In the genomic region with DNA sequence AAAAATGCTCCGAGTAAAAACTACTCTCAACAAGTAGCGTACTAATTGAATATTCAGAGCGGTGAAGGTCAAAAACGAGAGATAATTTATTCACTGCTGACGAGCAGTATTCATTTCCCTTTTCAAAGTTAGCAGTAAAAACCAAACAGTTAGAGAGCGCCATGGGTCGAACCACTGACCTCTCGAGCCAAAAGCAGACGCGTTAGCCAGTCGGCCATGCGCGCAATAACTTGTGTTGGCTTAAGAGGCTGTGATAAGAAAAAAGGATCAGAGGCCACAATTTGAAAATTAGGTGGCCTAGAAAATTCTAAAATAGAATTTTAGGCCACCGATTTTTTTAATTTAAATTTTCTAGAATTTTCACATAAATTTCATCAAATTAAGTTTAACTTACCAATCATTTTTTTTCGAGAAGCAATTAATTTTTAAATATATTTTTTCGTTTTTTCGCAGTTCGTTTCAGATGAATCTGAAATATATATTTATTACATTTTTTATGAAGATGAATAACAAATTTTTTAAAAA, we compare ENCODE assay signal across 3 worm cellular contexts.
TF ChIP-seq lines count a peak whose summit lies in the region.

A gene (minus strand): TSS at position 475 of the 525 bp plus-strand sequence.

TF ChIP-seq in whole organism, L4 larva, 104 proteins besides CTCF, POLR2A, EP300 and RAD21 (continued from another document and continues in another):
- TF ChIP-seq unc-39 (tag; optimal IDR thresholded peaks at IDR 0.05; lab: Kevin White, UChicago) (no peak), daf-16 (GFP tag; optimal IDR thresholded peaks at IDR 0.05; lab: Kevin White, UChicago) (peak in 1 of 2 experiments; percentile 48), daf-16 (tag; optimal IDR thresholded peaks at IDR 0.05; lab: Kevin White, UChicago) (peak; percentile 44), lim-7 (GFP tag; IDR thresholded peaks at IDR 0.05; lab: Robert Waterston, UW) (peak; percentile 84), mep-1 (tag; optimal IDR thresholded peaks at IDR 0.05; lab: Kevin White, UChicago) (no peak), mdl-1 (tag; optimal IDR thresholded peaks at IDR 0.05; lab: Kevin White, UChicago) (no peak), ama-1 (optimal IDR thresholded peaks at IDR 0.05; lab: Kevin White, UChicago) (no peak), Y48G9A.11 (GFP tag; IDR thresholded peaks at IDR 0.05; lab: Robert Waterston, UW) (peak; percentile 83), php-3 (GFP tag; IDR thresholded peaks at IDR 0.05; lab: Robert Waterston, UW) (no peak), mxl-3 (GFP tag; optimal IDR thresholded peaks at IDR 0.05; lab: Kevin White, UChicago) (no peak), nhr-41 (GFP tag; IDR thresholded peaks at IDR 0.05; lab: Robert Waterston, UW) (peak; percentile 66; the same call in 1 of the 2 replicates), tag-97 (GFP tag; IDR thresholded peaks at IDR 0.05; lab: Robert Waterston, UW) (no peak), nhr-111 (GFP tag; optimal IDR thresholded peaks at IDR 0.05; lab: Kevin White, UChicago) (peak; percentile 29), pqm-1 (tag; optimal IDR thresholded peaks at IDR 0.05; lab: Kevin White, UChicago) (no peak), ceh-62 (tag; optimal IDR thresholded peaks at IDR 0.05; lab: Kevin White, UChicago) (no peak), lin-15B (tag; optimal IDR thresholded peaks at IDR 0.05; lab: Kevin White, UChicago) (no peak), snpc-1.2 (GFP tag; IDR thresholded peaks at IDR 0.05; lab: Robert Waterston, UW) (peak; percentile 63), F37D6.2 (tag; optimal IDR thresholded peaks at IDR 0.05; lab: Kevin White, UChicago) (no peak), dpl-1 (GFP tag; optimal IDR thresholded peaks at IDR 0.05; lab: Kevin White, UChicago) (no peak), hif-1 (tag; optimal IDR thresholded peaks at IDR 0.05; lab: Kevin White, UChicago) (peak in 1 of 2 experiments; percentile 6), jun-1 (tag; optimal IDR thresholded peaks at IDR 0.05; lab: Kevin White, UChicago) (no peak), T26A8.4 (GFP tag; IDR thresholded peaks at IDR 0.05; lab: Robert Waterston, UW) (0 out of 2 replicates have a peak, but pooled peaks have one; percentile 17), aha-1 (tag; lab: Kevin White, UChicago) (peak; percentile 42), dmd-6 (GFP tag; IDR thresholded peaks at IDR 0.05; lab: Robert Waterston, UW) (peak; percentile 41), ces-1 (GFP tag; optimal IDR thresholded peaks at IDR 0.05; lab: Kevin White, UChicago) (no peak), ztf-7 (tag; optimal IDR thresholded peaks at IDR 0.05; lab: Kevin White, UChicago) (no peak), aly-2 (tag; optimal IDR thresholded peaks at IDR 0.05; lab: Kevin White, UChicago) (no peak), dmd-9 (GFP tag; IDR thresholded peaks at IDR 0.05; lab: Robert Waterston, UW) (peak; percentile 23; the same call in 1 of the 2 replicates), saeg-2 (GFP tag; IDR thresholded peaks at IDR 0.05; lab: Robert Waterston, UW) (no peak), tra-1 (GFP tag; IDR thresholded peaks at IDR 0.05; lab: Robert Waterston, UW) (peak; percentile 79; the same call in 1 of the 2 replicates), dve-1 (tag; optimal IDR thresholded peaks at IDR 0.05; lab: Kevin White, UChicago; ENCODE audit: insufficient read depth) (no peak), lir-3 (tag; optimal IDR thresholded peaks at IDR 0.05; lab: Kevin White, UChicago) (peak; percentile 68), nhr-237 (tag; optimal IDR thresholded peaks at IDR 0.05; lab: Kevin White, UChicago) (no peak), madf-9 (GFP tag; conservative IDR thresholded peaks at IDR 0.05; lab: Robert Waterston, UW) (peak; percentile 43; the same call in 1 of the 2 replicates), T20F7.1 (GFP tag; optimal IDR thresholded peaks at IDR 0.05; lab: Kevin White, UChicago) (peak; percentile 9), arid-1 (GFP tag; conservative IDR thresholded peaks at IDR 0.05; lab: Robert Waterston, UW) (peak; percentile 58; the same call in 1 of the 2 replicates), pha-4 (GFP tag; IDR thresholded peaks at IDR 0.05; lab: Robert Waterston, UW) (peak; percentile 81), pha-4 (tag; optimal IDR thresholded peaks at IDR 0.05; lab: Kevin White, UChicago) (no peak), hmg-1.1 (GFP tag; IDR thresholded peaks at IDR 0.05; lab: Robert Waterston, UW) (0 out of 2 replicates have a peak, but pooled peaks have one; percentile 23), daf-12 (tag; optimal IDR thresholded peaks at IDR 0.05; lab: Kevin White, UChicago) (no peak), hlh-30 (tag; optimal IDR thresholded peaks at IDR 0.05; lab: Kevin White, UChicago; ENCODE audit: insufficient read depth) (no peak)

TF ChIP-seq in whole organism, late embryonic, 69 proteins besides CTCF, POLR2A, EP300 and RAD21 (continued from another document):
- TF ChIP-seq mec-3 (tag; optimal IDR thresholded peaks at IDR 0.05; lab: Kevin White, UChicago; ENCODE audit: borderline replicate concordance) (no peak), ttx-3 (tag; optimal IDR thresholded peaks at IDR 0.05; lab: Kevin White, UChicago) (no peak), nhr-232 (tag; optimal IDR thresholded peaks at IDR 0.05; lab: Kevin White, UChicago) (no peak), Y22D7AL.16 (tag; optimal IDR thresholded peaks at IDR 0.05; lab: Kevin White, UChicago) (peak; percentile 5), ceh-9 (tag; optimal IDR thresholded peaks at IDR 0.05; lab: Kevin White, UChicago) (no peak), ceh-24 (tag; optimal IDR thresholded peaks at IDR 0.05; lab: Kevin White, UChicago) (no peak), C38D4.7 (GFP tag; optimal IDR thresholded peaks at IDR 0.05; lab: Kevin White, UChicago) (no peak), pat-9 (tag; optimal IDR thresholded peaks at IDR 0.05; lab: Kevin White, UChicago) (peak; percentile 10), ceh-34 (tag; optimal IDR thresholded peaks at IDR 0.05; lab: Kevin White, UChicago) (no peak), fkh-6 (tag; optimal IDR thresholded peaks at IDR 0.05; lab: Kevin White, UChicago) (no peak), pax-1 (tag; optimal IDR thresholded peaks at IDR 0.05; lab: Kevin White, UChicago) (no peak), odd-2 (tag; optimal IDR thresholded peaks at IDR 0.05; lab: Kevin White, UChicago) (no peak), ahr-1 (tag; optimal IDR thresholded peaks at IDR 0.05; lab: Kevin White, UChicago) (no peak), hlh-30 (tag; optimal IDR thresholded peaks at IDR 0.05; lab: Kevin White, UChicago; ENCODE audit: insufficient read depth) (no peak), pag-3 (tag; optimal IDR thresholded peaks at IDR 0.05; lab: Kevin White, UChicago; ENCODE audit: borderline replicate concordance) (no peak), pqm-1 (tag; optimal IDR thresholded peaks at IDR 0.05; lab: Kevin White, UChicago) (no peak), syd-9 (tag; optimal IDR thresholded peaks at IDR 0.05; lab: Kevin White, UChicago) (no peak), zip-5 (tag; optimal IDR thresholded peaks at IDR 0.05; lab: Kevin White, UChicago) (no peak), C08G9.2 (tag; optimal IDR thresholded peaks at IDR 0.05; lab: Kevin White, UChicago) (peak; percentile 23), K09A11.1 (tag; optimal IDR thresholded peaks at IDR 0.05; lab: Kevin White, UChicago; ENCODE audit: insufficient read depth) (no peak), ama-1 (optimal IDR thresholded peaks at IDR 0.05; lab: Kevin White, UChicago) (no peak), sdc-2 (tag; optimal IDR thresholded peaks at IDR 0.05; lab: Kevin White, UChicago) (no peak), ceh-30 (tag; optimal IDR thresholded peaks at IDR 0.05; lab: Kevin White, UChicago) (no peak), pros-1 (tag; optimal IDR thresholded peaks at IDR 0.05; lab: Kevin White, UChicago) (no peak), ceh-14 (tag; optimal IDR thresholded peaks at IDR 0.05; lab: Kevin White, UChicago) (no peak), sox-4 (tag; optimal IDR thresholded peaks at IDR 0.05; lab: Kevin White, UChicago) (no peak), pha-4 (tag; optimal IDR thresholded peaks at IDR 0.05; lab: Kevin White, UChicago) (no peak), fax-1 (tag; optimal IDR thresholded peaks at IDR 0.05; lab: Kevin White, UChicago) (no peak), T23F11.4 (GFP tag; optimal IDR thresholded peaks at IDR 0.05; lab: Kevin White, UChicago) (no peak), tbx-2 (tag; optimal IDR thresholded peaks at IDR 0.05; lab: Kevin White, UChicago) (peak; percentile 16), madf-2 (tag; optimal IDR thresholded peaks at IDR 0.05; lab: Kevin White, UChicago) (no peak), dmd-4 (tag; optimal IDR thresholded peaks at IDR 0.05; lab: Kevin White, UChicago; ENCODE audit: borderline replicate concordance) (no peak), hlh-6 (tag; optimal IDR thresholded peaks at IDR 0.05; lab: Kevin White, UChicago) (no peak), F13H6.1 (tag; optimal IDR thresholded peaks at IDR 0.05; lab: Kevin White, UChicago) (no peak), unc-3 (GFP tag; conservative IDR thresholded peaks at IDR 0.05; lab: Robert Waterston, UW) (no peak), unc-3 (tag; optimal IDR thresholded peaks at IDR 0.05; lab: Kevin White, UChicago) (no peak)

TF ChIP-seq in whole organism, young adult, 124 proteins besides CTCF, POLR2A, EP300 and RAD21 (continued from another document and continues in another):
- TF ChIP-seq lir-1 (GFP tag; conservative IDR thresholded peaks at IDR 0.05; lab: Robert Waterston, UW) (peak; percentile 16; the same call in 1 of the 2 replicates), sdz-38 (tag; optimal IDR thresholded peaks at IDR 0.05; lab: Kevin White, UChicago) (no peak), nfyb-1 (GFP tag; IDR thresholded peaks at IDR 0.05; lab: Robert Waterston, UW) (peak; percentile 19; the same call in 1 of the 2 replicates), C06A6.2 (GFP tag; conservative IDR thresholded peaks at IDR 0.05; lab: Robert Waterston, UW) (no peak), Y79H2A.3 (GFP tag; conservative IDR thresholded peaks at IDR 0.05; lab: Robert Waterston, UW) (no peak), lin-40 (tag; optimal IDR thresholded peaks at IDR 0.05; lab: Kevin White, UChicago) (no peak), ceh-58 (GFP tag; IDR thresholded peaks at IDR 0.05; lab: Robert Waterston, UW) (0 out of 2 replicates have a peak, but pooled peaks have one; percentile 64), xnd-1 (tag; optimal IDR thresholded peaks at IDR 0.05; lab: Kevin White, UChicago) (no peak), lin-35 (GFP tag; optimal IDR thresholded peaks at IDR 0.05; lab: Kevin White, UChicago) (peak in 1 of 3 experiments; percentile 29), attf-3 (GFP tag; conservative IDR thresholded peaks at IDR 0.05; lab: Robert Waterston, UW) (0 out of 2 replicates have a peak, but pooled peaks have one; percentile 27), snpc-3.4 (tag; optimal IDR thresholded peaks at IDR 0.05; lab: Kevin White, UChicago) (peak; percentile 68), F52B5.7 (tag; optimal IDR thresholded peaks at IDR 0.05; lab: Kevin White, UChicago) (peak; percentile 61), die-1 (tag; optimal IDR thresholded peaks at IDR 0.05; lab: Kevin White, UChicago) (peak; percentile 85), lsy-27 (tag; optimal IDR thresholded peaks at IDR 0.05; lab: Kevin White, UChicago; ENCODE audit: borderline replicate concordance, insufficient read depth) (no peak), lin-54 (GFP tag; optimal IDR thresholded peaks at IDR 0.05; lab: Kevin White, UChicago) (peak; percentile 51), sea-2 (GFP tag; IDR thresholded peaks at IDR 0.05; lab: Robert Waterston, UW) (no peak), B0336.3 (GFP tag; IDR thresholded peaks at IDR 0.05; lab: Robert Waterston, UW) (0 out of 2 replicates have a peak, but pooled peaks have one; percentile 17), ztf-25 (GFP tag; IDR thresholded peaks at IDR 0.05; lab: Robert Waterston, UW) (peak; percentile 77; the same call in 1 of the 2 replicates), madf-8 (GFP tag; conservative IDR thresholded peaks at IDR 0.05; lab: Robert Waterston, UW) (no peak), ceh-40 (GFP tag; IDR thresholded peaks at IDR 0.05; lab: Robert Waterston, UW) (peak; percentile 39; the same call in 1 of the 2 replicates), let-607 (tag; optimal IDR thresholded peaks at IDR 0.05; lab: Kevin White, UChicago) (peak in 1 of 2 experiments; percentile 1), D2030.7 (GFP tag; IDR thresholded peaks at IDR 0.05; lab: Robert Waterston, UW) (peak; percentile 76), snpc-4 (GFP tag; optimal IDR thresholded peaks at IDR 0.05; lab: Kevin White, UChicago) (peak; percentile 50), snpc-4 (tag; optimal IDR thresholded peaks at IDR 0.05; lab: Kevin White, UChicago) (peak in 1 of 4 experiments; percentile 13), egl-44 (GFP tag; IDR thresholded peaks at IDR 0.05; lab: Robert Waterston, UW) (peak; percentile 67; the same call in 1 of the 2 replicates), repo-1 (tag; optimal IDR thresholded peaks at IDR 0.05; lab: Kevin White, UChicago) (no peak), athp-1 (tag; optimal IDR thresholded peaks at IDR 0.05; lab: Kevin White, UChicago) (peak; percentile 83), lin-26 (GFP tag; IDR thresholded peaks at IDR 0.05; lab: Robert Waterston, UW) (peak; percentile 85), tlf-1 (GFP tag; optimal IDR thresholded peaks at IDR 0.05; lab: Kevin White, UChicago) (no peak), tbx-9 (tag; optimal IDR thresholded peaks at IDR 0.05; lab: Kevin White, UChicago; ENCODE audit: borderline replicate concordance) (no peak), mel-28 (tag; optimal IDR thresholded peaks at IDR 0.05; lab: Kevin White, UChicago; ENCODE audit: borderline replicate concordance) (no peak), nhr-179 (tag; optimal IDR thresholded peaks at IDR 0.05; lab: Kevin White, UChicago) (no peak), hlh-12 (tag; optimal IDR thresholded peaks at IDR 0.05; lab: Kevin White, UChicago) (peak; percentile 63), dpl-1 (GFP tag; optimal IDR thresholded peaks at IDR 0.05; lab: Kevin White, UChicago) (no peak), attf-6 (GFP tag; IDR thresholded peaks at IDR 0.05; lab: Robert Waterston, UW) (no peak), B0035.1 (tag; optimal IDR thresholded peaks at IDR 0.05; lab: Kevin White, UChicago) (peak; percentile 24), mcd-1 (GFP tag; IDR thresholded peaks at IDR 0.05; lab: Robert Waterston, UW) (peak; percentile 42; the same call in 1 of the 2 replicates), akir-1 (GFP tag; optimal IDR thresholded peaks at IDR 0.05; lab: Kevin White, UChicago) (no peak), zim-3 (tag; optimal IDR thresholded peaks at IDR 0.05; lab: Kevin White, UChicago) (peak; percentile 13), rcor-1 (GFP tag; IDR thresholded peaks at IDR 0.05; lab: Robert Waterston, UW) (no peak), nfya-2 (GFP tag; IDR thresholded peaks at IDR 0.05; lab: Robert Waterston, UW) (no peak), nhr-80 (tag; optimal IDR thresholded peaks at IDR 0.05; lab: Kevin White, UChicago) (no peak), Y53F4B.3 (GFP tag; IDR thresholded peaks at IDR 0.05; lab: Robert Waterston, UW) (no peak), K11D2.4 (GFP tag; IDR thresholded peaks at IDR 0.05; lab: Robert Waterston, UW) (no peak), ceh-100 (GFP tag; IDR thresholded peaks at IDR 0.05; lab: Robert Waterston, UW) (no peak), ama-1 (optimal IDR thresholded peaks at IDR 0.05; lab: Kevin White, UChicago) (no peak), ama-1 (GFP tag; optimal IDR thresholded peaks at IDR 0.05; lab: Kevin White, UChicago) (peak; percentile 41 to 72), ztf-6 (GFP tag; IDR thresholded peaks at IDR 0.05; lab: Robert Waterston, UW) (no peak), cebp-2 (GFP tag; IDR thresholded peaks at IDR 0.05; lab: Robert Waterston, UW) (no peak), Y53G8AR.9 (GFP tag; conservative IDR thresholded peaks at IDR 0.05; lab: Robert Waterston, UW) (no peak), aptf-3 (GFP tag; IDR thresholded peaks at IDR 0.05; lab: Robert Waterston, UW) (peak; percentile 14; the same call in 1 of the 2 replicates), F23B12.7 (tag; optimal IDR thresholded peaks at IDR 0.05; lab: Kevin White, UChicago; ENCODE audit: insufficient read depth) (peak; percentile 32), nfya-1 (tag; optimal IDR thresholded peaks at IDR 0.05; lab: Kevin White, UChicago; ENCODE audit: borderline replicate concordance, insufficient read depth) (no peak), Y67H2A.10 (GFP tag; conservative IDR thresholded peaks at IDR 0.05; lab: Robert Waterston, UW) (no peak), pbrm-1 (GFP tag; IDR thresholded peaks at IDR 0.05; lab: Robert Waterston, UW) (peak; percentile 54; the same call in 1 of the 2 replicates), nhr-120 (GFP tag; IDR thresholded peaks at IDR 0.05; lab: Robert Waterston, UW) (no peak), F10E7.11 (tag; optimal IDR thresholded peaks at IDR 0.05; lab: Kevin White, UChicago) (no peak)
